Worm (Caenorhabditis elegans) whole organism, L3 larva: ENCODE data around the gene gcy-31.

Experiments
- ZK546.5 ChIP-seq: sonication (generic microtip); optimal IDR thresholded peaks from 2 replicates; lab custom pipeline; 2017; ENCODE audit warnings: missing biosample characterization, missing genetic modification characterization
- aly-2 ChIP-seq: fragments of 150-350 bp; optimal IDR thresholded peaks from 2 replicates; lab custom pipeline; 2014; ENCODE audit warnings: missing biosample characterization, missing genetic modification characterization
- ama-1 ChIP-seq: fragments of 150-350 bp; optimal IDR thresholded peaks from 2 replicates; lab custom pipeline; 2018
- ceh-16 ChIP-seq: sonication (generic microtip); optimal IDR thresholded peaks from 2 replicates; lab custom pipeline; 2017; ENCODE audit warnings: missing biosample characterization, missing genetic modification characterization
- ceh-82 ChIP-seq: fragments of 150-350 bp; optimal IDR thresholded peaks from 2 replicates; lab custom pipeline; 2014; ENCODE audit warnings: missing biosample characterization, missing genetic modification characterization
- ceh-9 ChIP-seq: sonication (generic microtip); optimal IDR thresholded peaks from 2 replicates; lab custom pipeline; 2018; ENCODE audit warnings: missing biosample characterization, missing genetic modification characterization
- egl-27 ChIP-seq: sonication (generic microtip); optimal IDR thresholded peaks from 4 replicates; lab custom pipeline; 2017; ENCODE audit warnings: missing biosample characterization, missing genetic modification reagents, missing genetic modification characterization
- elt-2 ChIP-seq: sonication (generic microtip); optimal IDR thresholded peaks from 2 replicates; lab custom pipeline; 2016; ENCODE audit warnings: missing genetic modification reagents, mild to moderate bottlenecking, missing genetic modification characterization, missing compliant biosample characterization
- eor-1 ChIP-seq, 2 experiments: fragments of 150-350 bp; optimal IDR thresholded peaks; 2 replicates each; lab custom pipeline; 2014 to 2018; ENCODE audit warnings: missing biosample characterization in 2 of 2, missing genetic modification characterization in 2 of 2
- fkh-10 ChIP-seq: sonication (generic microtip); optimal IDR thresholded peaks from 2 replicates; lab custom pipeline; 2017; ENCODE audit warnings: missing biosample characterization, missing genetic modification reagents, missing genetic modification characterization
- fkh-2 ChIP-seq: fragments of 150-350 bp; optimal IDR thresholded peaks from 2 replicates; lab custom pipeline; 2014; ENCODE audit warnings: missing biosample characterization, missing genetic modification reagents, missing genetic modification characterization
- hmg-11 ChIP-seq: sonication (generic microtip); optimal IDR thresholded peaks from 2 replicates; lab custom pipeline; 2016; ENCODE audit warnings: missing genetic modification characterization, missing compliant biosample characterization
- jun-1 ChIP-seq: fragments of 150-350 bp; optimal IDR thresholded peaks from 2 replicates; lab custom pipeline; 2014; ENCODE audit warnings: missing biosample characterization, missing genetic modification reagents, missing genetic modification characterization
- lin-15B ChIP-seq: fragments of 150-350 bp; optimal IDR thresholded peaks from 2 replicates; lab custom pipeline; 2014; ENCODE audit warnings: missing biosample characterization, missing genetic modification characterization
- lin-39 ChIP-seq: fragments of 150-350 bp; optimal IDR thresholded peaks from 2 replicates; lab custom pipeline; 2018; ENCODE audit warnings: missing biosample characterization, missing genetic modification reagents, missing genetic modification characterization
- nfya-1 ChIP-seq: sonication (generic microtip); optimal IDR thresholded peaks from 2 replicates; lab custom pipeline; 2017; ENCODE audit warnings: missing genetic modification characterization, mild to moderate bottlenecking, missing compliant biosample characterization, antibody characterized with exemption, moderate library complexity; ENCODE audit not compliant: insufficient read depth
- nhr-11 ChIP-seq: fragments of 150-350 bp; optimal IDR thresholded peaks from 2 replicates; lab custom pipeline; 2014; ENCODE audit warnings: missing biosample characterization, missing genetic modification characterization
- nhr-12 ChIP-seq: fragments of 150-350 bp; optimal IDR thresholded peaks from 2 replicates; lab custom pipeline; 2014; ENCODE audit warnings: missing biosample characterization, missing genetic modification characterization
- nhr-23 ChIP-seq: fragments of 150-350 bp; optimal IDR thresholded peaks from 2 replicates; lab custom pipeline; 2014; ENCODE audit warnings: missing biosample characterization, missing genetic modification reagents, missing genetic modification characterization
- nhr-237 ChIP-seq: fragments of 150-350 bp; optimal IDR thresholded peaks from 2 replicates; lab custom pipeline; 2014; ENCODE audit warnings: missing biosample characterization, missing genetic modification characterization
- nhr-25 ChIP-seq: sonication (generic microtip); optimal IDR thresholded peaks from 2 replicates; lab custom pipeline; 2017; ENCODE audit warnings: missing biosample characterization, missing genetic modification characterization
- nhr-28 ChIP-seq: fragments of 150-350 bp; optimal IDR thresholded peaks from 2 replicates; lab custom pipeline; 2014; ENCODE audit warnings: missing biosample characterization, missing genetic modification characterization
- nhr-43 ChIP-seq: sonication (generic microtip); optimal IDR thresholded peaks from 2 replicates; lab custom pipeline; 2016; ENCODE audit warnings: mild to moderate bottlenecking, missing genetic modification characterization, missing compliant biosample characterization; ENCODE audit not compliant: poor library complexity, severe bottlenecking
- nhr-77 ChIP-seq: fragments of 150-350 bp; optimal IDR thresholded peaks from 2 replicates; lab custom pipeline; 2014; ENCODE audit warnings: missing biosample characterization, missing genetic modification characterization
- pha-4 ChIP-seq: fragments of 150-350 bp; optimal IDR thresholded peaks from 2 replicates; lab custom pipeline; 2014; ENCODE audit warnings: missing biosample characterization, missing genetic modification reagents, missing genetic modification characterization
- pqm-1 ChIP-seq: fragments of 150-350 bp; optimal IDR thresholded peaks from 2 replicates; lab custom pipeline; 2017; ENCODE audit warnings: missing biosample characterization, missing genetic modification characterization, inconsistent platforms
- sea-2 ChIP-seq: fragments of 150-350 bp; sonication (generic microtip); optimal IDR thresholded peaks from 4 replicates; lab custom pipeline; 2014; ENCODE audit warnings: missing biosample characterization, missing genetic modification reagents, missing genetic modification characterization
- tbx-2 ChIP-seq: sonication (generic microtip); optimal IDR thresholded peaks from 2 replicates; lab custom pipeline; 2016; ENCODE audit warnings: mild to moderate bottlenecking, missing genetic modification characterization, missing compliant biosample characterization
- unc-39 ChIP-seq: sonication (generic microtip); optimal IDR thresholded peaks from 4 replicates; lab custom pipeline; 2017; ENCODE audit warnings: missing biosample characterization, missing genetic modification characterization
- unc-62 ChIP-seq: fragments of 150-350 bp; sonication (generic microtip); optimal IDR thresholded peaks from 4 replicates; lab custom pipeline; 2014; ENCODE audit warnings: missing biosample characterization, missing genetic modification reagents, missing genetic modification characterization
- ztf-11 ChIP-seq: fragments of 150-350 bp; optimal IDR thresholded peaks from 2 replicates; lab custom pipeline; 2014; ENCODE audit warnings: missing biosample characterization, missing genetic modification characterization
- ztf-4 ChIP-seq: fragments of 150-350 bp; optimal IDR thresholded peaks from 2 replicates; lab custom pipeline; 2014; ENCODE audit warnings: missing biosample characterization, missing genetic modification characterization

Gene gcy-31

ce11 chrX:2459793-2460192 is 32.5 kb upstream of the gcy-31 start, which contains the start of gene fox-1:
Gene fox-1 (minus strand): TSS chrX:2459893.
- no peak for TF ChIP-seq egl-27 (tag; lab: Kevin White, UChicago)
- no peak for TF ChIP-seq sea-2 (GFP tag; lab: Kevin White, UChicago)
- TF ChIP-seq ceh-16 (tag; lab: Kevin White, UChicago), result no peak
- TF ChIP-seq hmg-11 (tag; lab: Kevin White, UChicago), result no peak
- no peak for TF ChIP-seq ama-1 (lab: Kevin White, UChicago)
- TF ChIP-seq nhr-25 (tag; lab: Kevin White, UChicago), result no peak
- TF ChIP-seq pha-4, result peak; percentile 23
- TF ChIP-seq ceh-9 (tag; lab: Kevin White, UChicago), result no peak

- no peak for TF ChIP-seq unc-39 (tag; lab: Kevin White, UChicago)
- peak; percentile 76 for TF ChIP-seq fkh-10 (GFP tag; lab: Kevin White, UChicago)
- TF ChIP-seq, all 47 proteins: peak for 1
Measured at ce11 chrX:2457461-2457860, 30.2 kb upstream of the gcy-31 start.

ce11 chrX:2456141-2456540 is 28.8 kb upstream of the gcy-31 start:
- TF ChIP-seq elt-2 (tag; lab: Kevin White, UChicago) (no peak), unc-39 (tag; lab: Kevin White, UChicago) (no peak), fkh-10 (GFP tag; lab: Kevin White, UChicago) (peak; percentile 71)

ce11 chrX:2454914-2455313 is 27.6 kb upstream of the gcy-31 start:
- no peak for TF ChIP-seq ztf-11 (tag; lab: Kevin White, UChicago)
- TF ChIP-seq nhr-28, result no peak
- TF ChIP-seq fkh-2 (tag; lab: Kevin White, UChicago), result no peak
- TF ChIP-seq ceh-82 (tag; lab: Kevin White, UChicago), result no peak
- TF ChIP-seq jun-1 (tag; lab: Kevin White, UChicago), result no peak
- TF ChIP-seq egl-27 (tag; lab: Kevin White, UChicago), result no peak
- TF ChIP-seq elt-2 (tag; lab: Kevin White, UChicago), result no peak
- TF ChIP-seq nhr-77 (tag; lab: Kevin White, UChicago), result no peak
- no peak for TF ChIP-seq nhr-23 (tag; lab: Kevin White, UChicago)
- TF ChIP-seq ztf-4 (tag; lab: Kevin White, UChicago), result no peak
- TF ChIP-seq, all 47 proteins: peak for 0

- TF ChIP-seq lin-15B (tag; lab: Kevin White, UChicago) (no peak), eor-1 (tag; optimal IDR thresholded peaks at IDR 0.05; lab: Kevin White, UChicago) (no peak), pha-4 (no peak), ceh-9 (tag; lab: Kevin White, UChicago) (no peak), sea-2 (GFP tag; lab: Kevin White, UChicago) (no peak), jun-1 (tag; lab: Kevin White, UChicago) (no peak), pqm-1 (tag; lab: Kevin White, UChicago) (no peak), nhr-237 (no peak), fkh-10 (GFP tag; lab: Kevin White, UChicago) (no peak), nhr-11 (tag; lab: Kevin White, UChicago) (no peak), nhr-43 (tag; lab: Kevin White, UChicago) (no peak), nhr-28 (no peak), nhr-25 (tag; lab: Kevin White, UChicago) (no peak), unc-62 (no peak), aly-2 (tag; lab: Kevin White, UChicago) (no peak), elt-2 (tag; lab: Kevin White, UChicago) (no peak), nfya-1 (tag; lab: Kevin White, UChicago) (no peak)
Measured at ce11 chrX:2452716-2453115, 25.4 kb upstream of the gcy-31 start.

ce11 chrX:2452297-2452696 is 25.0 kb upstream of the gcy-31 start:
- TF ChIP-seq lin-39 (tag; lab: Kevin White, UChicago) (no peak), pha-4 (no peak), unc-39 (tag; lab: Kevin White, UChicago) (no peak), nhr-12 (tag; lab: Kevin White, UChicago) (no peak), sea-2 (GFP tag; lab: Kevin White, UChicago) (no peak), ceh-16 (tag; lab: Kevin White, UChicago) (no peak), ztf-4 (tag; lab: Kevin White, UChicago) (no peak), nhr-25 (tag; lab: Kevin White, UChicago) (no peak), elt-2 (tag; lab: Kevin White, UChicago) (no peak), ztf-11 (tag; lab: Kevin White, UChicago) (no peak), hmg-11 (tag; lab: Kevin White, UChicago) (no peak), ZK546.5 (tag; lab: Kevin White, UChicago) (no peak), tbx-2 (tag; lab: Kevin White, UChicago) (no peak)
